Worm (Caenorhabditis elegans): ENCODE data around the gene gst-12.

Gene gst-12

DNA sequence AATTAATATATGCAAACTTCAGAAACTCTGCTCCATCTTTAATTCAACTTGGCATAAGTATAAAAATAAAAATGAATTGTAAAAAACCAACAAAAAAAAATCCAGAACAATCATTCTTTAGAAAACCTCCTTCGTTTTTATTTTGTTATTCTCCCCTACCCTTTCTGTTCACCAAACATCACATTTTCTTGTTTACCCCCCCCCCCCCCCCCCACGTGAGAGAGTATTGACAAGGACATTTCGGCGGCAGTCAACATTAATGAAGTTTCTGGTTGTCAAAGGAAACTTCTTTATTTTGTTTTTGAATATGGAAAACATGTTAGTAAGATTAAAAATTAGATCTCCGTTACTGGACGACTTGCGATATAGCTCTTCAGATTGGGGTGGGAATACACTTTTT, 3.3 kb downstream of the gst-12 start:
- TF ChIP-seq lin-13 (GFP tag; optimal IDR thresholded peaks at IDR 0.05) (no peak), sem-4 (tag; optimal IDR thresholded peaks at IDR 0.05) (no peak), nhr-129 (tag; optimal IDR thresholded peaks at IDR 0.05) (no peak), sma-9 (GFP tag; optimal IDR thresholded peaks at IDR 0.05) (no peak), sma-9 (tag; optimal IDR thresholded peaks at IDR 0.05) (no peak)

DNA sequence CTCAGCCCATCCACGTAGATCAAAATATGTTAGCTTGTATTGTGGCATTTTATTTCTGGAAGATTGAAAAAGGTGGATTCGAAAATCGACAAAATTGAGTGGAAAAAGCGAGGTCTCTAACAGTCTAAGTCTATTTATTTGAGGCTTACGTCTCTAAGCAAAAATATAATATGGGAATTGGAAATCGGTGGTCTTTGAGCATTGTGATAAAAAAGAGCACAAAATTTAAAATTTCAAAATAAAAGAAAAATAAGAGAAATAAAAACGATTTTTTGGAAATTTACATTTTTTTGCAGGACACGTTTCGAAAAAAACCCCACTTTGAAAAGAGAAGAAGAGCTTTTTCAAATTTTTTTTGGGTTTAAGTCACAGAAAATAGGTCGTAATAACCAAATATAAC, 4.8 kb downstream of the gst-12 start, which contains the start of gene gst-15:
Gene gst-15, minus strand, starts transcription at position 101 of the 400 bp plus-strand sequence.
- no peak for TF ChIP-seq ama-1 (optimal IDR thresholded peaks at IDR 0.05)
- no peak for TF ChIP-seq fos-1 (tag; optimal IDR thresholded peaks at IDR 0.05)
- no peak for TF ChIP-seq unc-55 (GFP tag; optimal IDR thresholded peaks at IDR 0.05)
- TF ChIP-seq nhr-21 (tag; optimal IDR thresholded peaks at IDR 0.05), result no peak
- TF ChIP-seq sma-9 (GFP tag; optimal IDR thresholded peaks at IDR 0.05), result no peak
- TF ChIP-seq sma-9 (tag; optimal IDR thresholded peaks at IDR 0.05), result no peak
- TF ChIP-seq nhr-25 (tag; optimal IDR thresholded peaks at IDR 0.05), result no peak
- TF ChIP-seq ceh-82 (tag; optimal IDR thresholded peaks at IDR 0.05), result no peak
- no peak for TF ChIP-seq ceh-16 (tag; optimal IDR thresholded peaks at IDR 0.05)
- no peak for TF ChIP-seq Y55F3AM.14 (GFP tag; optimal IDR thresholded peaks at IDR 0.05)
- no peak for TF ChIP-seq mab-5 (tag; optimal IDR thresholded peaks at IDR 0.05)
- no peak for TF ChIP-seq R02D3.7 (tag; optimal IDR thresholded peaks at IDR 0.05)

DNA sequence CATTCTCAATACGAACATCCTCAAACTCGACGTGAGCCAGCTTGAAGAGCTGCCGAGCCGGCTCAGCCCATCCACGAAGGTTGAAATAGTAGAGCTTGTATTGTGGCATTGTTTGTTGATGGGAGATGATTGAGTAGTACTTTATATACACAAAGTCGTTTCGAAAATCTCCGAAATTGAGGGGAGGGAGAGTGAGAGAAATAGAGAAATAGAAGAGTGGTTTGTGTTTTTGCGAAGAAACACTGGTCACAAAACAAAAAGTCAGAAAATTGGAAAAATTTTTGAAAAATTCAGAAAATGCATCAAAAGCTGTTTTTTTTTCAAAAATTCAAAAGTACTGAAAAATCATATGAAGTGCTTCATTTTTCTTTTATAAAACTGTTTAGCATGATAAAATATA, 6.7 kb downstream of the gst-12 start, which contains the start of gene gst-24:
Gene gst-24, minus strand, starts transcription at position 181 of the 400 bp plus-strand sequence.
- TF ChIP-seq C34F6.9 (tag; optimal IDR thresholded peaks at IDR 0.05) (peak; percentile 65), crh-2 (tag; optimal IDR thresholded peaks at IDR 0.05) (no peak), unc-55 (GFP tag; optimal IDR thresholded peaks at IDR 0.05) (peak; percentile 0), lin-11 (tag; optimal IDR thresholded peaks at IDR 0.05) (no peak)

DNA sequence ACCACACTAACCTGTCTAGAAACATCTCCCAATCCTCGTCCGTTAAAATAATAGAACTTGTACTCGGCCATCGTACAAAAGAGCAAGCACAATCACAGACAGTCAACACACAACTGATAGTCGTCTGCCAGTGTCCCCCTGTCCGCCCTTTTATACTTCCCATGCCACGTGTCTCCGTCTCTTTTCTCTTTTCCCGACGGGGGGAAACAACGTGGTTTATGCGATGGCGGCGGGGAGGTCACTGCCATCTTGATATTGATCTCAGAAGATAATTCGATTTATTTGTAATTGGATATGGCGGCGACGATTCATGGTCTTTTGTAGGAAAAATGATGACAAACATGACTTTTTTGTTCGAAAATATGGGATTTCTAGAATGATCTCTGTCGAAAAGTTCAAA, 8.2 kb downstream of the gst-12 start, which contains the start of gene gst-20:
Gene gst-20, minus strand, starts transcription at position 170 of the 400 bp plus-strand sequence.
- TF ChIP-seq blmp-1 (tag; optimal IDR thresholded peaks at IDR 0.05; ENCODE audit: insufficient read depth) (peak; percentile 62), fos-1 (tag; optimal IDR thresholded peaks at IDR 0.05) (peak; percentile 35), sma-3 (GFP tag; optimal IDR thresholded peaks at IDR 0.05) (peak; percentile 73), F13H6.1 (tag; optimal IDR thresholded peaks at IDR 0.05) (peak; percentile 50), ZK546.5 (tag; optimal IDR thresholded peaks at IDR 0.05) (no peak), nhr-129 (tag; optimal IDR thresholded peaks at IDR 0.05) (peak; percentile 6), gmeb-1 (tag; optimal IDR thresholded peaks at IDR 0.05) (peak; percentile 21), mdl-1 (tag; optimal IDR thresholded peaks at IDR 0.05) (peak; percentile 35 to 76), nhr-25 (tag; optimal IDR thresholded peaks at IDR 0.05) (peak; percentile 76), sma-9 (GFP tag; optimal IDR thresholded peaks at IDR 0.05) (peak; percentile 91), sma-9 (tag; optimal IDR thresholded peaks at IDR 0.05) (no peak), crh-2 (tag; optimal IDR thresholded peaks at IDR 0.05) (peak; percentile 78), elt-1 (tag; optimal IDR thresholded peaks at IDR 0.05) (no peak), nhr-12 (tag; optimal IDR thresholded peaks at IDR 0.05) (no peak), nhr-21 (tag; optimal IDR thresholded peaks at IDR 0.05) (peak; percentile 68), skn-1 (tag; optimal IDR thresholded peaks at IDR 0.05) (peak; percentile 36)

DNA sequence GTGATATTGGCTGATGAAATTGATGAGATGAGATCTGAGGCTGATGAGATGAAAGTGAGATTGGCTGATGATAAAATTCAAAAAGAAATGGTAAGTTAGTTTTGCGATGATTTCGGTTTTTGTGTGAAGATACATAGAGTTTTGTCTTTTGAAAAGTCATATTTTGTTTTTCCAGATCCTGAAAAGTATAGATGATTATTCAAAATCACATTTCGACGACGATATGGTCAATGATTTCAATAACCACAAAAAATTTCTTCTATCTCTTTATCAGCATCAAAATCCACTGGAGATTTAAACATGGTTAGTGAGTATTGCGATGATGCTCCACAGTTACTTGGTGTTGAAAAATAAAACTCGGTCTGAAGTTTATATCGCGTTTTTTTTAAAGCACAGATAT, 17.0 kb downstream of the gst-12 start, which contains the start of gene csp-1:
Gene csp-1, plus strand, starts transcription at position 301 of the 400 bp plus-strand sequence.
- TF ChIP-seq nhr-77 (tag; optimal IDR thresholded peaks at IDR 0.05) (no peak), fos-1 (tag; optimal IDR thresholded peaks at IDR 0.05) (no peak), crh-2 (tag; optimal IDR thresholded peaks at IDR 0.05) (no peak), ztf-1 (GFP tag; conservative IDR thresholded peaks at IDR 0.05) (no peak), nhr-21 (tag; optimal IDR thresholded peaks at IDR 0.05) (no peak), R02D3.7 (tag; optimal IDR thresholded peaks at IDR 0.05) (no peak), nhr-23 (tag; optimal IDR thresholded peaks at IDR 0.05) (no peak), C34F6.9 (tag; optimal IDR thresholded peaks at IDR 0.05) (no peak), unc-39 (tag; optimal IDR thresholded peaks at IDR 0.05) (no peak), snpc-4 (tag; optimal IDR thresholded peaks at IDR 0.05) (no peak), aly-2 (tag; optimal IDR thresholded peaks at IDR 0.05) (no peak), nhr-6 (tag; optimal IDR thresholded peaks at IDR 0.05) (no peak)

Data from whole organism, L2 larva.